Fruit fly (Drosophila melanogaster) Kc167 (cell line): ENCODE measurements around the gene CG46439.

ENCODE experiments used
- Myc ChIP-seq: fragments of >200 bp; optimal IDR thresholded peaks from 2 replicates; lab custom pipeline; 2017; ENCODE audit warnings: missing external identifiers
- Sin3A ChIP-seq: fragments of >200 bp; optimal IDR thresholded peaks from 2 replicates; lab custom pipeline; 2018; ENCODE audit warnings: missing external identifiers
- h ChIP-seq: fragments of >200 bp; optimal IDR thresholded peaks from 3 replicates; lab custom pipeline; 2018; ENCODE audit warnings: missing external identifiers
- insv ChIP-seq: fragments of >200 bp; optimal IDR thresholded peaks from 3 replicates; lab custom pipeline; 2018; ENCODE audit warnings: missing external identifiers
- psq ChIP-seq: fragments of >200 bp; optimal IDR thresholded peaks from 2 replicates; lab custom pipeline; 2017; ENCODE audit warnings: missing external identifiers
- ttk ChIP-seq: sonication (Bioruptor generic); optimal IDR thresholded peaks from 2 replicates; lab custom pipeline; 2017; ENCODE audit warnings: missing external identifiers

dm6 chr3L:11046559-11046958 is 49.5 kb downstream of the CG46439 start:
- TF ChIP-seq Sin3A (lab: Kevin White, UChicago) (no peak), ttk (lab: Kevin White, UChicago) (no peak), psq (lab: Kevin White, UChicago) (no peak), Myc (lab: Kevin White, UChicago) (no peak), h (lab: Kevin White, UChicago) (no peak), insv (lab: Kevin White, UChicago) (no peak)
